Worm (Caenorhabditis elegans) whole organism, L4/young adult: ENCODE results near the gene F16H6.8.

Experiments used
- W03F9.2 ChIP-seq: fragments of 150-350 bp; optimal IDR thresholded peaks from 2 replicates; lab custom pipeline; 2014; ENCODE audit warnings: missing biosample characterization, missing genetic modification characterization
- dao-5 ChIP-seq: sonication (generic microtip); optimal IDR thresholded peaks from 2 replicates; lab custom pipeline; 2016; ENCODE audit warnings: missing genotype, missing genetic modification characterization, moderate library complexity, missing compliant biosample characterization
- him-1 ChIP-seq: sonication (generic microtip); optimal IDR thresholded peaks from 2 replicates; lab custom pipeline; 2016; ENCODE audit warnings: missing genotype, missing genetic modification reagents, missing genetic modification characterization, missing compliant biosample characterization

DNA sequence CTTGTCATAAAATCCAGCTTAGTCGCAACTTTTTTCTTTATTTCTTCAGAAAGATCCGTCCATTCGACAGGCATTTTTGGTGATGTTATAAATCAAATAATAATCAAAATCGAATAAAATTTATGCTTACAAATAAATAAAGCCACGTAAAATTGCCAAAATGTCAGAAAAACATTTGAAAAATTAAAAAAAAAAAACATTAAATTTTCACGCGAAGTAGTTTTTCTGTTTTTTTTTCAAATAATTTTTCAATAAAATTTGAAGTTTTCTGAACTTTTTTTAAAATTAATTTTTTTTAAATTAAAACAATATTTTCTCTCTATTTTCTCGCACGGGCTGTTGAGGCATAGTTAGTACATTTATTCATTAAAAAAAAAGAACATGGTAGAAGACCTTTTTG, 37.4 kb downstream of the F16H6.8 start, which contains the start of gene C31G12.4:
- TF ChIP-seq him-1 (tag; lab: Kevin White, UChicago): no peak
- TF ChIP-seq W03F9.2 (tag; lab: Kevin White, UChicago): no peak
- no peak for TF ChIP-seq dao-5 (tag; lab: Kevin White, UChicago)
